Worm (Caenorhabditis elegans) whole organism, L3 larva: ENCODE data around the gene sdz-26.
A peak's percentile ranks its signal among the peaks of the same experiment; 100 is the strongest.

Experiments used
- R02D3.7 ChIP-seq: fragments of 150-350 bp; optimal IDR thresholded peaks from 2 replicates; lab custom pipeline; 2014; ENCODE audit warnings: missing biosample characterization, missing genetic modification characterization
- ZK546.5 ChIP-seq: sonication (generic microtip); optimal IDR thresholded peaks from 2 replicates; lab custom pipeline; 2017; ENCODE audit warnings: missing biosample characterization, missing genetic modification characterization
- aly-2 ChIP-seq: fragments of 150-350 bp; optimal IDR thresholded peaks from 2 replicates; lab custom pipeline; 2014; ENCODE audit warnings: missing biosample characterization, missing genetic modification characterization
- ama-1 ChIP-seq: fragments of 150-350 bp; optimal IDR thresholded peaks from 2 replicates; lab custom pipeline; 2018
- ceh-16 ChIP-seq: sonication (generic microtip); optimal IDR thresholded peaks from 2 replicates; lab custom pipeline; 2017; ENCODE audit warnings: missing biosample characterization, missing genetic modification characterization
- ceh-28 ChIP-seq: fragments of 150-350 bp; optimal IDR thresholded peaks from 2 replicates; lab custom pipeline; 2014; ENCODE audit warnings: missing biosample characterization, missing genetic modification reagents, missing genetic modification characterization
- ceh-82 ChIP-seq: fragments of 150-350 bp; optimal IDR thresholded peaks from 2 replicates; lab custom pipeline; 2014; ENCODE audit warnings: missing biosample characterization, missing genetic modification characterization
- ceh-9 ChIP-seq: sonication (generic microtip); optimal IDR thresholded peaks from 2 replicates; lab custom pipeline; 2018; ENCODE audit warnings: missing biosample characterization, missing genetic modification characterization
- daf-12 ChIP-seq: fragments of 150-350 bp; optimal IDR thresholded peaks from 2 replicates; lab custom pipeline; 2014; ENCODE audit warnings: missing biosample characterization, missing genetic modification reagents, missing genetic modification characterization
- egl-27 ChIP-seq: sonication (generic microtip); optimal IDR thresholded peaks from 4 replicates; lab custom pipeline; 2017; ENCODE audit warnings: missing biosample characterization, missing genetic modification reagents, missing genetic modification characterization
- egl-5 ChIP-seq: fragments of 150-350 bp; optimal IDR thresholded peaks from 2 replicates; lab custom pipeline; 2017; ENCODE audit warnings: missing biosample characterization, missing genetic modification reagents, missing genetic modification characterization, inconsistent platforms
- elt-1 ChIP-seq: fragments of 150-350 bp; optimal IDR thresholded peaks from 2 replicates; lab custom pipeline; 2014; ENCODE audit warnings: missing biosample characterization, missing genetic modification characterization
- elt-2 ChIP-seq: sonication (generic microtip); optimal IDR thresholded peaks from 2 replicates; lab custom pipeline; 2016; ENCODE audit warnings: missing genetic modification reagents, mild to moderate bottlenecking, missing genetic modification characterization, missing compliant biosample characterization
- elt-3 ChIP-seq, 3 experiments: fragments of 150-350 bp in 1 of 3; sonication (generic microtip) in 2 of 3; optimal IDR thresholded peaks; 2 replicates in 2 of 3; 4 replicates in 1 of 3; lab custom pipeline; 2014 to 2017; ENCODE audit warnings: missing biosample characterization in 3 of 3, missing genetic modification characterization in 3 of 3
- eor-1 ChIP-seq, 2 experiments: fragments of 150-350 bp; optimal IDR thresholded peaks; 2 replicates each; lab custom pipeline; 2014 to 2018; ENCODE audit warnings: missing biosample characterization in 2 of 2, missing genetic modification characterization in 2 of 2
- fkh-10 ChIP-seq: sonication (generic microtip); optimal IDR thresholded peaks from 2 replicates; lab custom pipeline; 2017; ENCODE audit warnings: missing biosample characterization, missing genetic modification reagents, missing genetic modification characterization
- fkh-2 ChIP-seq: fragments of 150-350 bp; optimal IDR thresholded peaks from 2 replicates; lab custom pipeline; 2014; ENCODE audit warnings: missing biosample characterization, missing genetic modification reagents, missing genetic modification characterization
- fos-1 ChIP-seq: fragments of 150-350 bp; optimal IDR thresholded peaks from 2 replicates; lab custom pipeline; 2014; ENCODE audit warnings: missing biosample characterization, missing genetic modification characterization
- hmg-11 ChIP-seq: sonication (generic microtip); optimal IDR thresholded peaks from 2 replicates; lab custom pipeline; 2016; ENCODE audit warnings: missing genetic modification characterization, missing compliant biosample characterization
- jun-1 ChIP-seq: fragments of 150-350 bp; optimal IDR thresholded peaks from 2 replicates; lab custom pipeline; 2014; ENCODE audit warnings: missing biosample characterization, missing genetic modification reagents, missing genetic modification characterization
- lin-15B ChIP-seq: fragments of 150-350 bp; optimal IDR thresholded peaks from 2 replicates; lab custom pipeline; 2014; ENCODE audit warnings: missing biosample characterization, missing genetic modification characterization
- lin-39 ChIP-seq: fragments of 150-350 bp; optimal IDR thresholded peaks from 2 replicates; lab custom pipeline; 2018; ENCODE audit warnings: missing biosample characterization, missing genetic modification reagents, missing genetic modification characterization
- lsy-12 ChIP-seq: sonication (generic microtip); optimal IDR thresholded peaks from 2 replicates; lab custom pipeline; 2016; ENCODE audit warnings: mild to moderate bottlenecking, missing genetic modification characterization, missing compliant biosample characterization
- mdl-1 ChIP-seq: fragments of 150-350 bp; optimal IDR thresholded peaks from 2 replicates; lab custom pipeline; 2014; ENCODE audit warnings: missing biosample characterization, missing genetic modification characterization
- mml-1 ChIP-seq: fragments of 150-350 bp; sonication (generic microtip); optimal IDR thresholded peaks from 3 replicates; lab custom pipeline; 2014; ENCODE audit warnings: missing biosample characterization, missing genetic modification characterization
- nfya-1 ChIP-seq: sonication (generic microtip); optimal IDR thresholded peaks from 2 replicates; lab custom pipeline; 2017; ENCODE audit warnings: missing genetic modification characterization, mild to moderate bottlenecking, missing compliant biosample characterization, antibody characterized with exemption, moderate library complexity; ENCODE audit not compliant: insufficient read depth
- nhr-11 ChIP-seq: fragments of 150-350 bp; optimal IDR thresholded peaks from 2 replicates; lab custom pipeline; 2014; ENCODE audit warnings: missing biosample characterization, missing genetic modification characterization
- nhr-12 ChIP-seq: fragments of 150-350 bp; optimal IDR thresholded peaks from 2 replicates; lab custom pipeline; 2014; ENCODE audit warnings: missing biosample characterization, missing genetic modification characterization
- nhr-23 ChIP-seq: fragments of 150-350 bp; optimal IDR thresholded peaks from 2 replicates; lab custom pipeline; 2014; ENCODE audit warnings: missing biosample characterization, missing genetic modification reagents, missing genetic modification characterization
- nhr-237 ChIP-seq: fragments of 150-350 bp; optimal IDR thresholded peaks from 2 replicates; lab custom pipeline; 2014; ENCODE audit warnings: missing biosample characterization, missing genetic modification characterization
- nhr-25 ChIP-seq: sonication (generic microtip); optimal IDR thresholded peaks from 2 replicates; lab custom pipeline; 2017; ENCODE audit warnings: missing biosample characterization, missing genetic modification characterization
- nhr-28 ChIP-seq: fragments of 150-350 bp; optimal IDR thresholded peaks from 2 replicates; lab custom pipeline; 2014; ENCODE audit warnings: missing biosample characterization, missing genetic modification characterization
- nhr-43 ChIP-seq: sonication (generic microtip); optimal IDR thresholded peaks from 2 replicates; lab custom pipeline; 2016; ENCODE audit warnings: mild to moderate bottlenecking, missing genetic modification characterization, missing compliant biosample characterization; ENCODE audit not compliant: poor library complexity, severe bottlenecking
- nhr-67 ChIP-seq: fragments of 150-350 bp; optimal IDR thresholded peaks from 2 replicates; lab custom pipeline; 2014; ENCODE audit warnings: missing biosample characterization, missing genetic modification characterization
- nhr-76 ChIP-seq: fragments of 150-350 bp; sonication (generic microtip); optimal IDR thresholded peaks from 5 replicates; lab custom pipeline; 2014; ENCODE audit warnings: missing biosample characterization, missing genetic modification characterization
- nhr-77 ChIP-seq: fragments of 150-350 bp; optimal IDR thresholded peaks from 2 replicates; lab custom pipeline; 2014; ENCODE audit warnings: missing biosample characterization, missing genetic modification characterization
- pha-4 ChIP-seq: fragments of 150-350 bp; optimal IDR thresholded peaks from 2 replicates; lab custom pipeline; 2014; ENCODE audit warnings: missing biosample characterization, missing genetic modification reagents, missing genetic modification characterization
- pqm-1 ChIP-seq: fragments of 150-350 bp; optimal IDR thresholded peaks from 2 replicates; lab custom pipeline; 2017; ENCODE audit warnings: missing biosample characterization, missing genetic modification characterization, inconsistent platforms
- sea-2 ChIP-seq: fragments of 150-350 bp; sonication (generic microtip); optimal IDR thresholded peaks from 4 replicates; lab custom pipeline; 2014; ENCODE audit warnings: missing biosample characterization, missing genetic modification reagents, missing genetic modification characterization
- skn-1 ChIP-seq: fragments of 150-350 bp; optimal IDR thresholded peaks from 2 replicates; lab custom pipeline; 2014; ENCODE audit warnings: missing biosample characterization, missing genetic modification characterization
- snpc-4 ChIP-seq: fragments of 150-350 bp; optimal IDR thresholded peaks from 2 replicates; lab custom pipeline; 2014; ENCODE audit warnings: missing biosample characterization, missing genetic modification characterization
- tbx-2 ChIP-seq: sonication (generic microtip); optimal IDR thresholded peaks from 2 replicates; lab custom pipeline; 2016; ENCODE audit warnings: mild to moderate bottlenecking, missing genetic modification characterization, missing compliant biosample characterization
- unc-39 ChIP-seq: sonication (generic microtip); optimal IDR thresholded peaks from 4 replicates; lab custom pipeline; 2017; ENCODE audit warnings: missing biosample characterization, missing genetic modification characterization
- unc-62 ChIP-seq: fragments of 150-350 bp; sonication (generic microtip); optimal IDR thresholded peaks from 4 replicates; lab custom pipeline; 2014; ENCODE audit warnings: missing biosample characterization, missing genetic modification reagents, missing genetic modification characterization
- zag-1 ChIP-seq: fragments of 150-350 bp; optimal IDR thresholded peaks from 2 replicates; lab custom pipeline; 2014; ENCODE audit warnings: missing biosample characterization, missing genetic modification characterization
- ztf-11 ChIP-seq: fragments of 150-350 bp; optimal IDR thresholded peaks from 2 replicates; lab custom pipeline; 2014; ENCODE audit warnings: missing biosample characterization, missing genetic modification characterization
- ztf-4 ChIP-seq: fragments of 150-350 bp; optimal IDR thresholded peaks from 2 replicates; lab custom pipeline; 2014; ENCODE audit warnings: missing biosample characterization, missing genetic modification characterization

Gene sdz-26

ce11 chrII:14393766-14394165, 12.2 kb downstream of the sdz-26 start:
- TF ChIP-seq ceh-82 = no peak
- no peak for TF ChIP-seq pha-4 (tag; lab: Kevin White, UChicago)
- no peak for TF ChIP-seq daf-12
- TF ChIP-seq nhr-77 (tag; lab: Kevin White, UChicago) = no peak
- TF ChIP-seq egl-27 (tag; lab: Kevin White, UChicago) = no peak
- TF ChIP-seq fos-1 (tag; lab: Kevin White, UChicago) = no peak
- no peak for TF ChIP-seq nhr-67
- no peak for TF ChIP-seq hmg-11 (tag; lab: Kevin White, UChicago)
- no peak for TF ChIP-seq nhr-43 (tag; lab: Kevin White, UChicago)
- TF ChIP-seq nhr-11 (tag; lab: Kevin White, UChicago) = no peak
- no peak for TF ChIP-seq snpc-4 (tag; lab: Kevin White, UChicago)
- TF ChIP-seq ZK546.5 (tag; lab: Kevin White, UChicago) = no peak

DNA sequence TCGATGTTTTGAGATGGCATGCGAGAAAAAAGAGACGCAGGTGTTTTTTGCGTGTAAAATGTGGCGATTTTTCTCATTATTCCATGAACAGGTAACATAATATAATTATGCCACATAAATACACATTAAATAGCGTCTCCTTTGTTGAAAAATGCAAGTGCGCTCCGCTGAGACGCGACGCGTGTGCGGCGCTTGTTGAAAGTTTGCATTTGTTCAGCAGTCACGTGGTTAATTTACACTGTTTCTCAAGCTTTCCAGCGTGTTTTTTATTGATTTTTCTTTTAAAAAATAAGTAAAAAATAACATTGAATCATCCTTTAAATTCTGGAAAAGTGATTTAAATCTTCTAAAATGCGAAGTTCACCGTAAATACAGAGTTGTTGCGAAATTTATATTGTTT, 18.0 kb downstream of the sdz-26 start:
- TF ChIP-seq hmg-11 (tag; lab: Kevin White, UChicago) = peak; percentile 86
- TF ChIP-seq nhr-25 = peak; percentile 85
- peak; percentile 81 for TF ChIP-seq nhr-23 (tag; lab: Kevin White, UChicago)
- TF ChIP-seq nhr-67 = no peak
- no peak for TF ChIP-seq ceh-82
- peak; percentile 51 for TF ChIP-seq mdl-1 (tag; lab: Kevin White, UChicago)
- TF ChIP-seq ztf-4 (tag; lab: Kevin White, UChicago) = peak; percentile 41
- TF ChIP-seq fkh-2 (tag; lab: Kevin White, UChicago) = no peak
- peak; percentile 6 for TF ChIP-seq nhr-77 (tag; lab: Kevin White, UChicago)
- TF ChIP-seq fkh-10 (GFP tag; lab: Kevin White, UChicago) = peak; percentile 46
- peak in 1 of 2 experiments; percentile 51 for TF ChIP-seq eor-1 (tag; optimal IDR thresholded peaks at IDR 0.05; lab: Kevin White, UChicago)
- peak in 1 of 3 experiments; percentile 6 for TF ChIP-seq elt-3 (tag; optimal IDR thresholded peaks at IDR 0.05; lab: Kevin White, UChicago)
- TF ChIP-seq snpc-4 (tag; lab: Kevin White, UChicago) = peak; percentile 89
- peak; percentile 16 for TF ChIP-seq tbx-2
- TF ChIP-seq nfya-1 (tag; lab: Kevin White, UChicago) = peak; percentile 91
- no peak for TF ChIP-seq zag-1 (tag; lab: Kevin White, UChicago)
- TF ChIP-seq jun-1 = peak; percentile 60
- TF ChIP-seq nhr-28 (tag; lab: Kevin White, UChicago) = no peak
- TF ChIP-seq mml-1 (tag; lab: Kevin White, UChicago) = no peak
- no peak for TF ChIP-seq daf-12
- TF ChIP-seq lsy-12 = peak; percentile 48
- no peak for TF ChIP-seq egl-27 (tag; lab: Kevin White, UChicago)
- TF ChIP-seq elt-2 = peak; percentile 56
- TF ChIP-seq ceh-16 (tag; lab: Kevin White, UChicago) = no peak
- no peak for TF ChIP-seq ZK546.5 (tag; lab: Kevin White, UChicago)
- peak; percentile 89 for TF ChIP-seq lin-39 (tag; lab: Kevin White, UChicago)
- TF ChIP-seq fos-1 (tag; lab: Kevin White, UChicago) = no peak
- TF ChIP-seq R02D3.7 (tag; lab: Kevin White, UChicago) = no peak
- no peak for TF ChIP-seq ama-1
- TF ChIP-seq nhr-12 (tag; lab: Kevin White, UChicago) = no peak
- no peak for TF ChIP-seq ztf-11 (tag; lab: Kevin White, UChicago)
- TF ChIP-seq nhr-76 (tag; lab: Kevin White, UChicago) = no peak
- no peak for TF ChIP-seq unc-39 (tag; lab: Kevin White, UChicago)
- peak; percentile 98 for TF ChIP-seq pha-4 (tag; lab: Kevin White, UChicago)
- TF ChIP-seq pqm-1 = peak; percentile 61
- no peak for TF ChIP-seq unc-62 (GFP tag; lab: Kevin White, UChicago)
- TF ChIP-seq ceh-28 (tag; lab: Kevin White, UChicago) = peak; percentile 77
- no peak for TF ChIP-seq nhr-237 (tag; lab: Kevin White, UChicago)
- TF ChIP-seq ceh-9 (tag; lab: Kevin White, UChicago) = no peak
- no peak for TF ChIP-seq elt-1 (tag; lab: Kevin White, UChicago)
- peak; percentile 93 for TF ChIP-seq lin-15B (tag; lab: Kevin White, UChicago)
- TF ChIP-seq aly-2 (tag; lab: Kevin White, UChicago) = no peak
- TF ChIP-seq nhr-43 (tag; lab: Kevin White, UChicago) = peak; percentile 70
- peak; percentile 98 for TF ChIP-seq egl-5 (tag; lab: Kevin White, UChicago)
- TF ChIP-seq skn-1 = no peak
- TF ChIP-seq sea-2 (GFP tag; lab: Kevin White, UChicago) = no peak
- no peak for TF ChIP-seq nhr-11 (tag; lab: Kevin White, UChicago)
